Worm (Caenorhabditis elegans) whole organism, L4 larva: ENCODE measurements around the gene rps-14.

Experiments used
- F26F4.8 ChIP-seq: fragments of 200-800 bp; sonication (Bioruptor generic); conservative IDR thresholded peaks from 2 replicates; pipeline ENCODE4 v1.3.6; 2022; ENCODE audit warnings: missing genetic modification characterization, missing compliant biosample characterization
- F44E2.7 ChIP-seq: fragments of 200-800 bp; sonication (Bioruptor generic); IDR thresholded peaks from 2 replicates; pipeline ENCODE4 v2.1.2; 2022; ENCODE audit warnings: missing genetic modification characterization, missing compliant biosample characterization
- F49E8.2 ChIP-seq: sonication (generic microtip); optimal IDR thresholded peaks from 2 replicates; lab custom pipeline; 2016; ENCODE audit warnings: missing compliant biosample characterization, mild to moderate bottlenecking, missing genetic modification characterization, borderline replicate concordance
- T26A8.4 ChIP-seq: fragments of 200-800 bp; sonication (Bioruptor generic); IDR thresholded peaks from 2 replicates; pipeline ENCODE4 v1.3.6; 2022; ENCODE audit warnings: missing genetic modification characterization, missing compliant biosample characterization
- Y105C5A.15 ChIP-seq: fragments of 200-800 bp; sonication (Bioruptor generic); IDR thresholded peaks from 2 replicates; pipeline ENCODE4 v1.3.6; 2022; ENCODE audit warnings: missing genetic modification characterization, missing compliant biosample characterization
- Y75B8A.6 ChIP-seq: fragments of 200-800 bp; sonication (Bioruptor generic); IDR thresholded peaks from 2 replicates; pipeline ENCODE4 v1.3.6; 2022; ENCODE audit warnings: missing genetic modification reagents, missing genetic modification characterization, missing compliant biosample characterization
- arid-1 ChIP-seq: fragments of 200-800 bp; sonication (Bioruptor generic); conservative IDR thresholded peaks from 2 replicates; pipeline ENCODE4 v1.3.6; 2022; ENCODE audit warnings: missing genetic modification reagents, missing genetic modification characterization, missing compliant biosample characterization
- attf-4 ChIP-seq: sonication (generic microtip); optimal IDR thresholded peaks from 3 replicates; lab custom pipeline; 2017; ENCODE audit warnings: missing biosample characterization, missing genetic modification characterization
- ceh-32 ChIP-seq: sonication (generic microtip); optimal IDR thresholded peaks from 2 replicates; lab custom pipeline; 2016; ENCODE audit warnings: mild to moderate bottlenecking, missing genetic modification characterization, missing compliant biosample characterization; ENCODE audit not compliant: poor library complexity
- ceh-44 ChIP-seq: fragments of 200-800 bp; sonication (Bioruptor generic); IDR thresholded peaks from 2 replicates; pipeline ENCODE4 v1.3.6; 2022; ENCODE audit warnings: missing genetic modification reagents, missing genetic modification characterization, missing compliant biosample characterization
- ces-1 ChIP-seq: fragments of 150-350 bp; sonication (generic microtip); optimal IDR thresholded peaks from 4 replicates; lab custom pipeline; 2014; ENCODE audit warnings: missing biosample characterization, missing genetic modification reagents, missing genetic modification characterization
- ctbp-1 ChIP-seq: fragments of 200-800 bp; sonication (Bioruptor generic); IDR thresholded peaks from 2 replicates; pipeline ENCODE4 v1.3.6; 2022; ENCODE audit warnings: missing genetic modification reagents, missing genetic modification characterization, missing compliant biosample characterization
- daf-12 ChIP-seq: fragments of 150-350 bp; optimal IDR thresholded peaks from 2 replicates; lab custom pipeline; 2014; ENCODE audit warnings: missing biosample characterization, missing genetic modification reagents, missing genetic modification characterization
- daf-16 ChIP-seq, 3 experiments: sonication (generic microtip); optimal IDR thresholded peaks; 2 replicates each; lab custom pipeline; 2016 to 2017; ENCODE audit warnings: missing genetic modification characterization in 3 of 3, missing genetic modification reagents in 3 of 3, mild to moderate bottlenecking in 2 of 3, missing compliant biosample characterization in 2 of 3, missing biosample characterization in 1 of 3, moderate library complexity in 1 of 3
- daf-19 ChIP-seq: fragments of 200-800 bp; sonication (Bioruptor generic); conservative IDR thresholded peaks from 2 replicates; pipeline ENCODE4 v1.3.6; 2022; ENCODE audit warnings: missing genetic modification characterization, missing compliant biosample characterization
- daf-8 ChIP-seq: fragments of 200-800 bp; sonication (Bioruptor generic); IDR thresholded peaks from 2 replicates; pipeline ENCODE4 v1.3.6; 2022; ENCODE audit warnings: missing genetic modification characterization, missing compliant biosample characterization
- dpl-1 ChIP-seq: fragments of 150-350 bp; optimal IDR thresholded peaks from 2 replicates; lab custom pipeline; 2014; ENCODE audit warnings: missing biosample characterization, missing genetic modification reagents, missing genetic modification characterization
- duxl-1 ChIP-seq: sonication (generic microtip); optimal IDR thresholded peaks from 2 replicates; lab custom pipeline; 2016; ENCODE audit warnings: mild to moderate bottlenecking, missing genetic modification characterization, moderate library complexity, missing compliant biosample characterization; ENCODE audit not compliant: poor library complexity
- dve-1 ChIP-seq: sonication (generic microtip); optimal IDR thresholded peaks from 2 replicates; lab custom pipeline; 2017; ENCODE audit warnings: antibody characterized with exemption, mild to moderate bottlenecking, missing genetic modification characterization, missing compliant biosample characterization; ENCODE audit not compliant: insufficient read depth
- fos-1 ChIP-seq: fragments of 150-350 bp; optimal IDR thresholded peaks from 2 replicates; lab custom pipeline; 2014; ENCODE audit warnings: missing biosample characterization, missing genetic modification characterization
- lim-7 ChIP-seq: fragments of 200-800 bp; sonication (Bioruptor generic); IDR thresholded peaks from 2 replicates; pipeline ENCODE4 v1.3.6; 2022; ENCODE audit warnings: missing genetic modification characterization, missing compliant biosample characterization
- lin-15B ChIP-seq: fragments of 150-350 bp; sonication (generic microtip); optimal IDR thresholded peaks from 3 replicates; lab custom pipeline; 2014; ENCODE audit warnings: missing biosample characterization, missing genetic modification characterization
- lin-29 ChIP-seq: fragments of 200-800 bp; sonication (Bioruptor generic); IDR thresholded peaks from 2 replicates; pipeline ENCODE4 v1.3.6; 2022; ENCODE audit warnings: missing genetic modification reagents, missing genetic modification characterization, missing compliant biosample characterization
- lin-39 ChIP-seq: fragments of 150-350 bp; optimal IDR thresholded peaks from 2 replicates; lab custom pipeline; 2014; ENCODE audit warnings: missing biosample characterization, missing genetic modification reagents, missing genetic modification characterization
- madf-9 ChIP-seq: fragments of 200-800 bp; sonication (Bioruptor generic); conservative IDR thresholded peaks from 2 replicates; pipeline ENCODE4 v1.3.6; 2022; ENCODE audit warnings: missing genetic modification reagents, missing genetic modification characterization, missing compliant biosample characterization
- mdl-1 ChIP-seq, 2 experiments: fragments of 150-350 bp in 1 of 2; sonication (generic microtip) in 1 of 2; optimal IDR thresholded peaks; 2 replicates each; lab custom pipeline; 2014 to 2017; ENCODE audit warnings: missing biosample characterization in 2 of 2, missing genetic modification characterization in 2 of 2
- mep-1 ChIP-seq: fragments of 150-350 bp; sonication (generic microtip); optimal IDR thresholded peaks from 3 replicates; lab custom pipeline; 2014; ENCODE audit warnings: missing biosample characterization, missing genetic modification characterization
- mxl-3 ChIP-seq: fragments of 200-800 bp; sonication (Bioruptor generic); optimal IDR thresholded peaks from 2 replicates; lab custom pipeline; 2018; ENCODE audit warnings: mild to moderate bottlenecking, missing genetic modification characterization, missing compliant biosample characterization
- nhr-10 ChIP-seq: fragments of 150-350 bp; optimal IDR thresholded peaks from 2 replicates; lab custom pipeline; 2014; ENCODE audit warnings: missing biosample characterization, missing genetic modification characterization
- nhr-102 ChIP-seq: sonication (generic microtip); optimal IDR thresholded peaks from 2 replicates; lab custom pipeline; 2016; ENCODE audit warnings: mild to moderate bottlenecking, missing genetic modification characterization, moderate library complexity, missing compliant biosample characterization
- nhr-25 ChIP-seq: sonication (generic microtip); optimal IDR thresholded peaks from 2 replicates; lab custom pipeline; 2017; ENCODE audit warnings: missing genetic modification characterization, mild to moderate bottlenecking, missing compliant biosample characterization, antibody characterized with exemption, moderate library complexity, borderline replicate concordance; ENCODE audit not compliant: insufficient read depth
- nhr-42 ChIP-seq: fragments of 200-800 bp; sonication (Bioruptor generic); IDR thresholded peaks from 2 replicates; pipeline ENCODE4 v1.3.6; 2022; ENCODE audit warnings: missing genetic modification characterization, missing compliant biosample characterization
- nhr-48 ChIP-seq: sonication (generic microtip); optimal IDR thresholded peaks from 2 replicates; lab custom pipeline; 2016; ENCODE audit warnings: mild to moderate bottlenecking, missing genetic modification characterization, missing compliant biosample characterization
- nhr-6 ChIP-seq: fragments of 150-350 bp; optimal IDR thresholded peaks from 2 replicates; lab custom pipeline; 2014; ENCODE audit warnings: missing biosample characterization, missing genetic modification characterization
- pha-4 ChIP-seq, 2 experiments: fragments of 150-350 bp in 1 of 2; fragments of 200-800 bp in 1 of 2; sonication (Bioruptor generic) in 1 of 2; IDR thresholded peaks in 1 of 2; optimal IDR thresholded peaks in 1 of 2; 2 replicates each; pipeline versions ENCODE4 v1.3.6 to Lab custom; 2014 to 2022; ENCODE audit warnings: missing genetic modification characterization in 2 of 2, missing genetic modification reagents in 2 of 2, missing biosample characterization in 1 of 2, missing compliant biosample characterization in 1 of 2
- php-3 ChIP-seq: fragments of 200-800 bp; sonication (Bioruptor generic); IDR thresholded peaks from 2 replicates; pipeline ENCODE4 v1.3.6; 2022; ENCODE audit warnings: missing genetic modification reagents, missing genetic modification characterization, missing compliant biosample characterization
- pqm-1 ChIP-seq: sonication (generic microtip); optimal IDR thresholded peaks from 2 replicates; lab custom pipeline; 2017; ENCODE audit warnings: missing biosample characterization, missing genetic modification characterization
- rbr-2 ChIP-seq: sonication (generic microtip); optimal IDR thresholded peaks from 2 replicates; lab custom pipeline; 2016; ENCODE audit warnings: missing genotype, missing genetic modification characterization, missing compliant biosample characterization
- skn-1 ChIP-seq: fragments of 150-350 bp; optimal IDR thresholded peaks from 2 replicates; lab custom pipeline; 2014; ENCODE audit warnings: missing biosample characterization, missing genetic modification characterization
- snpc-4 ChIP-seq: fragments of 150-350 bp; optimal IDR thresholded peaks from 2 replicates; lab custom pipeline; 2014; ENCODE audit warnings: missing biosample characterization, missing genetic modification characterization
- spr-1 ChIP-seq: sonication (generic microtip); optimal IDR thresholded peaks from 2 replicates; lab custom pipeline; 2016; ENCODE audit warnings: mild to moderate bottlenecking, missing genetic modification characterization, missing compliant biosample characterization
- spr-3 ChIP-seq: fragments of 200-800 bp; sonication (Bioruptor generic); optimal IDR thresholded peaks from 2 replicates; lab custom pipeline; 2018; ENCODE audit warnings: mild to moderate bottlenecking, missing genetic modification characterization, missing compliant biosample characterization
- unc-130 ChIP-seq: sonication (generic microtip); optimal IDR thresholded peaks from 2 replicates; lab custom pipeline; 2016; ENCODE audit warnings: missing genetic modification reagents, missing genetic modification characterization, missing compliant biosample characterization
- unc-39 ChIP-seq: sonication (generic microtip); optimal IDR thresholded peaks from 2 replicates; lab custom pipeline; 2017; ENCODE audit warnings: missing biosample characterization, missing genetic modification characterization
- zag-1 ChIP-seq: fragments of 150-350 bp; optimal IDR thresholded peaks from 2 replicates; lab custom pipeline; 2014; ENCODE audit warnings: missing biosample characterization, missing genetic modification characterization
- zip-2 ChIP-seq: fragments of 150-350 bp; optimal IDR thresholded peaks from 2 replicates; lab custom pipeline; 2014; ENCODE audit warnings: missing biosample characterization, missing genetic modification characterization
- ztf-7 ChIP-seq: fragments of 150-350 bp; optimal IDR thresholded peaks from 2 replicates; lab custom pipeline; 2014; ENCODE audit warnings: missing biosample characterization, missing genetic modification characterization

The rps-14 gene

DNA sequence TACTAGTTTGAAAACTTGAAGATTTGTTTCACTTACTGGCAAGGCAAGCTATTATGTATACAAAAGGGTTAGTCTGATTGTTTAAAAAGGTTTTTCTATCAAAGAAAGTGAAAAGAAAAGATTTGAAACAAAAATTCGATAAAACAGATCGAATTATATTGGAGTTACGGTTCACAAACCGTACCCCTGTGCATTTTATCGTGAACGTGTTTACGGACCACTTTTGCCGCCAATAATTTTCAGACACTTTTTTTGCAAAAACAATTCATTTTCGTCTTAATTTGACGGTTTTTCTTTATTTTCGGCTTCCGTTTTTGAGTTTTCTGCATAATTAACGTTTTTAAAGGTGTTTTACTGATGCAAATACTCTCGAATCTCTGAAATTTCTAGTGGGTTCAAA lies 14.1 kb downstream of the rps-14 start:
- TF ChIP-seq nhr-25 (tag; lab: Kevin White, UChicago) (no peak), unc-130 (GFP tag; lab: Kevin White, UChicago) (peak; percentile 19)

DNA sequence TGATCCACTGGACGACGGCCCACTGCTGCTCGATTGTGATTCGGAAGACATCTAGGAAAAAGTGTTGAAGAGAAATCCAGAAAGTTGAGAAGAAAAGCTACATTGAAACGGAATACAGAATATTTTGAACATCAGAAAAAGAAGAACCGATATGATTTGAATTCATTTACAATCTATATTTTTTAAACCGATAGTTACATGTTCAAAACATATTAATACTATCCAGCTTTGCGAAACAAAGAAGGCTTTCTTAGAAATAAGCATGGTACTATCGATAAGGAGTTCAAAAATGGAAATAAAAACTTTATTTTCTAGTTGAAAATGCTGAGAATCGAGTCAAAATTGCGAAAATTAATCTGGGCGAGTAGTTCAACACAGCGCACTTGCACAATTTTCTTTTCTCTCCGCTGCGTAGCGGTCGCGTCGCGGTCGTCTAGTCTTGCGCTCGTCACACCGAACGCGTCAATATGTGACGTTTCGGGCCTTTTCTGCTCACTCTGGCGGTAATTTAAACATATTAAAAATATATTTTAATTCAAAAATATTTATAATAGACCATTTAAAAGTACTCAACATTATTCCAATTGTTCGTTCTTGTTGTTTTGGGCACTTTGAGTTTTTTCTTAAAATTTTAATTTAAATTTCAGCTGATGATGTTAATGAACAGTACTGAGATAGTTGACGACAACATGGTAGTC lies 17.2 kb downstream of the rps-14 start, which contains the start of the genes syf-2 and K04G7.1:
Gene syf-2, minus strand, starts transcription at position 51 of the 698 bp plus-strand sequence.
Gene K04G7.1, plus strand, starts transcription at position 648 of the 698 bp plus-strand sequence.
- TF ChIP-seq duxl-1 (tag; lab: Kevin White, UChicago) (peak; percentile 16), skn-1 (tag; lab: Kevin White, UChicago) (no peak), zip-2 (no peak), daf-12 (tag; lab: Kevin White, UChicago) (no peak), madf-9 (GFP tag; lab: Robert Waterston, UW) (peak; percentile 42; the same call in 1 of the 2 replicates), ceh-44 (GFP tag; lab: Robert Waterston, UW) (no peak), F44E2.7 (GFP tag; lab: Robert Waterston, UW) (no peak), lin-39 (tag; lab: Kevin White, UChicago) (no peak), ctbp-1 (GFP tag; lab: Robert Waterston, UW) (peak; percentile 53; the same call in 1 of the 2 replicates), T26A8.4 (GFP tag; lab: Robert Waterston, UW) (peak; percentile 59; the same call in 1 of the 2 replicates), Y105C5A.15 (GFP tag; lab: Robert Waterston, UW) (no peak), nhr-10 (tag; lab: Kevin White, UChicago) (no peak), lin-15B (tag; lab: Kevin White, UChicago) (peak; percentile 79), daf-16 (GFP tag; optimal IDR thresholded peaks at IDR 0.05; lab: Kevin White, UChicago) (peak; percentile 14 to 26), daf-16 (tag; optimal IDR thresholded peaks at IDR 0.05; lab: Kevin White, UChicago) (peak; percentile 65), unc-39 (tag; lab: Kevin White, UChicago) (no peak), nhr-42 (GFP tag; lab: Robert Waterston, UW) (peak; percentile 86), nhr-6 (tag; lab: Kevin White, UChicago) (peak; percentile 78), mdl-1 (tag; optimal IDR thresholded peaks at IDR 0.05; lab: Kevin White, UChicago) (peak in 1 of 2 experiments; percentile 48), ceh-32 (tag; lab: Kevin White, UChicago) (no peak), rbr-2 (tag; lab: Kevin White, UChicago) (peak; percentile 87), ztf-7 (tag; lab: Kevin White, UChicago) (peak; percentile 17), fos-1 (tag; lab: Kevin White, UChicago) (no peak), F49E8.2 (tag; lab: Kevin White, UChicago) (peak; percentile 6), attf-4 (tag; lab: Kevin White, UChicago) (no peak), mep-1 (tag; lab: Kevin White, UChicago) (peak; percentile 96), daf-8 (GFP tag; lab: Robert Waterston, UW) (no peak), pqm-1 (tag; lab: Kevin White, UChicago) (no peak), spr-3 (GFP tag; lab: Kevin White, UChicago) (no peak), lin-29 (GFP tag; lab: Robert Waterston, UW) (no peak), dve-1 (peak; percentile 90), nhr-48 (tag; lab: Kevin White, UChicago) (peak; percentile 28), daf-19 (GFP tag; lab: Robert Waterston, UW) (no peak), arid-1 (GFP tag; lab: Robert Waterston, UW) (peak; percentile 78), mxl-3 (peak; percentile 27), lim-7 (no peak), F26F4.8 (GFP tag; lab: Robert Waterston, UW) (no peak), ces-1 (GFP tag; lab: Kevin White, UChicago) (no peak), zag-1 (tag; lab: Kevin White, UChicago) (peak; percentile 2), dpl-1 (peak; percentile 95), spr-1 (tag; lab: Kevin White, UChicago) (peak; percentile 23), pha-4 (GFP tag; IDR thresholded peaks at IDR 0.05; lab: Robert Waterston, UW) (peak; percentile 86), pha-4 (tag; optimal IDR thresholded peaks at IDR 0.05; lab: Kevin White, UChicago) (no peak), nhr-102 (tag; lab: Kevin White, UChicago) (peak; percentile 48), snpc-4 (tag; lab: Kevin White, UChicago) (no peak), php-3 (GFP tag; lab: Robert Waterston, UW) (no peak), Y75B8A.6 (GFP tag; lab: Robert Waterston, UW) (no peak)
